Fruit fly (Drosophila melanogaster): ENCODE results near the gene LysE.

The LysE gene

dm6 chr3L:1166266-1166665 is 46.4 kb upstream of the LysE start:
- no peak for TF ChIP-seq CG11093 (GFP tag; IDR thresholded peaks at IDR 0.05)
- TF ChIP-seq CG7357 (GFP tag; IDR thresholded peaks at IDR 0.05) = no peak
- no peak for TF ChIP-seq CG42726 (GFP tag; IDR thresholded peaks at IDR 0.05; ENCODE audit: partially characterized antibody)
- TF ChIP-seq Spps (tag; optimal IDR thresholded peaks at IDR 0.05) = peak; percentile 17
- TF ChIP-seq sens-2 (GFP tag; IDR thresholded peaks at IDR 0.05) = 0 out of 2 replicates have a peak, but pooled peaks have one; percentile 34
- no peak for TF ChIP-seq ham (GFP tag; IDR thresholded peaks at IDR 0.05)
- peak; percentile 62 for TF ChIP-seq CG11723 (GFP tag; optimal IDR thresholded peaks at IDR 0.05)
- TF ChIP-seq Oli (tag; optimal IDR thresholded peaks at IDR 0.05) = peak; percentile 39
- no peak for TF ChIP-seq CG17361 (GFP tag; IDR thresholded peaks at IDR 0.05)
- TF ChIP-seq CG16815 (GFP tag; optimal IDR thresholded peaks at IDR 0.05) = no peak
- TF ChIP-seq tio (GFP tag; optimal IDR thresholded peaks at IDR 0.05) = no peak
- peak; percentile 8 for TF ChIP-seq CG16863 (GFP tag; optimal IDR thresholded peaks at IDR 0.05)
- peak; percentile 69 for TF ChIP-seq CG15479 (GFP tag; optimal IDR thresholded peaks at IDR 0.05)
- TF ChIP-seq CG2120 (GFP tag; optimal IDR thresholded peaks at IDR 0.05) = no peak
- TF ChIP-seq ATbp (GFP tag; optimal IDR thresholded peaks at IDR 0.05) = peak; percentile 96
- no peak for TF ChIP-seq Hr51 (GFP tag; optimal IDR thresholded peaks at IDR 0.05)
- TF ChIP-seq CG7963 (GFP tag; IDR thresholded peaks at IDR 0.05; ENCODE audit: partially characterized antibody) = no peak
- TF ChIP-seq CG10366 (GFP tag; IDR thresholded peaks at IDR 0.05) = no peak; the same call in 1 of the 2 replicates
- no peak for TF ChIP-seq CG14667 (GFP tag; IDR thresholded peaks at IDR 0.05)
- no peak for TF ChIP-seq CG10267 (tag; optimal IDR thresholded peaks at IDR 0.05)
- TF ChIP-seq Jarid2 (GFP tag; optimal IDR thresholded peaks at IDR 0.05) = peak; percentile 32
- no peak for TF ChIP-seq CG9932 (GFP tag; IDR thresholded peaks at IDR 0.05)
- TF ChIP-seq CG8944 (GFP tag; optimal IDR thresholded peaks at IDR 0.05) = no peak
- TF ChIP-seq bsh (GFP tag; optimal IDR thresholded peaks at IDR 0.05) = peak in 1 of 2 experiments; percentile 74
- TF ChIP-seq Elba2 (GFP tag; optimal IDR thresholded peaks at IDR 0.05) = no peak
- TF ChIP-seq jing (GFP tag; optimal IDR thresholded peaks at IDR 0.05) = peak; percentile 4
- no peak for TF ChIP-seq MESR4 (GFP tag; optimal IDR thresholded peaks at IDR 0.05)
- TF ChIP-seq CG7372 (GFP tag; IDR thresholded peaks at IDR 0.05) = no peak
- TF ChIP-seq CG3838 (GFP tag; optimal IDR thresholded peaks at IDR 0.05) = no peak
- TF ChIP-seq abd-A (tag; optimal IDR thresholded peaks at IDR 0.05) = no peak
- TF ChIP-seq CG15601 (tag; optimal IDR thresholded peaks at IDR 0.05) = peak; percentile 92
- TF ChIP-seq dan (GFP tag; IDR thresholded peaks at IDR 0.05) = no peak
- no peak for TF ChIP-seq Myb (GFP tag; optimal IDR thresholded peaks at IDR 0.05)
- TF ChIP-seq CG13424 (tag; optimal IDR thresholded peaks at IDR 0.05) = peak; percentile 61
- no peak for TF ChIP-seq lbe (GFP tag; optimal IDR thresholded peaks at IDR 0.05)
- no peak for TF ChIP-seq Poxn (GFP tag; IDR thresholded peaks at IDR 0.05)
- no peak for TF ChIP-seq eve (GFP tag; optimal IDR thresholded peaks at IDR 0.05)
- TF ChIP-seq CG7839 (tag; optimal IDR thresholded peaks at IDR 0.05) = peak; percentile 0
- TF ChIP-seq bowl (GFP tag; IDR thresholded peaks at IDR 0.05) = no peak
- no peak for TF ChIP-seq CG10274 (GFP tag; optimal IDR thresholded peaks at IDR 0.05)
- TF ChIP-seq Oaz (GFP tag; IDR thresholded peaks at IDR 0.05) = no peak
- no peak for TF ChIP-seq CG1832 (GFP tag; optimal IDR thresholded peaks at IDR 0.05)
- TF ChIP-seq Trl (optimal IDR thresholded peaks at IDR 0.05) = no peak
- no peak for TF ChIP-seq Trl (GFP tag; optimal IDR thresholded peaks at IDR 0.05)
- TF ChIP-seq Antp (GFP tag; optimal IDR thresholded peaks at IDR 0.05) = no peak
- no peak for TF ChIP-seq CG12769 (tag; optimal IDR thresholded peaks at IDR 0.05)
- TF ChIP-seq CG11398 (GFP tag; optimal IDR thresholded peaks at IDR 0.05) = peak; percentile 35
- TF ChIP-seq sens (GFP tag) = peak; percentile 94
- no peak for TF ChIP-seq nerfin-2 (GFP tag; IDR thresholded peaks at IDR 0.05; ENCODE audit: partially characterized antibody)
- no peak for TF ChIP-seq inv (GFP tag; IDR thresholded peaks at IDR 0.05; ENCODE audit: partially characterized antibody)
- no peak for TF ChIP-seq croc (GFP tag; conservative IDR thresholded peaks at IDR 0.05)
- TF ChIP-seq Hey (tag; optimal IDR thresholded peaks at IDR 0.05) = peak; percentile 50
